Fruit fly (Drosophila melanogaster) whole organism, prepupa: ENCODE results near the gene Tim17b.

Experiments used
- Lpt ChIP-seq: fragments of 200-800 bp; sonication (Bioruptor generic); optimal IDR thresholded peaks from 3 replicates; lab custom pipeline; 2016; ENCODE audit warnings: missing biosample characterization, missing genetic modification characterization
- Met ChIP-seq: fragments of 200-800 bp; sonication (Bioruptor generic); optimal IDR thresholded peaks from 3 replicates; lab custom pipeline; 2016; ENCODE audit warnings: missing biosample characterization, missing genetic modification characterization
- Sox102F ChIP-seq: fragments of 200-800 bp; sonication (Bioruptor generic); optimal IDR thresholded peaks from 2 replicates; lab custom pipeline; 2016; ENCODE audit warnings: missing biosample characterization, mild to moderate bottlenecking, missing genetic modification characterization

DNA sequence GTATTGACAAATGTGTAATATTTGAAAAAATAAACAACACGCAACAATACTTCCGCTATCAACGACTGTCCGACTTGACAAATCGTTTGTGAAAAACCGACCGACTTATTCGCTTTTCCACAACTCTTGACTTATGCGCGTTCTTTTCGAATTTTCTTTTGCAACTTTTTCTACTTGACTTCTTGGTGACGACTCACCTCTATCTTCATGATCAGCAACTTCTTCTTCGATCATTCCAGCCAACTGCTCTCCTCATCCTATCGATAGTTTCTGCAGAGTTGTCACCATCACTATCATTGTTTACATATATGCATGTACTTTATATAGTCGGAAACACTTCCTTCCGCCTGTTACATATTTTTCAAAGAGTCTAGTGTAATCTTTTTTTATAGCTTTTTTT is 719 bp upstream of the Tim17b start:
- TF ChIP-seq Met (GFP tag; lab: Kevin White, UChicago) (no peak), Lpt (GFP tag; lab: Kevin White, UChicago) (no peak), Sox102F (no peak)
